Worm (Caenorhabditis elegans): ENCODE data around the gene F53F8.7.

F53F8.7 gene

ce11 chrV:20712318-20712993 is 14.3 kb upstream of the F53F8.7 start:
- TF ChIP-seq unc-62 (GFP tag; optimal IDR thresholded peaks at IDR 0.05) (no peak), gmeb-1 (tag; optimal IDR thresholded peaks at IDR 0.05) (peak; percentile 70), R02D3.7 (tag; optimal IDR thresholded peaks at IDR 0.05) (no peak), lin-13 (GFP tag; optimal IDR thresholded peaks at IDR 0.05) (no peak), elt-1 (tag; optimal IDR thresholded peaks at IDR 0.05) (no peak), unc-55 (GFP tag; optimal IDR thresholded peaks at IDR 0.05) (no peak), fos-1 (tag; optimal IDR thresholded peaks at IDR 0.05) (peak; percentile 57), peb-1 (tag; optimal IDR thresholded peaks at IDR 0.05) (no peak), C34F6.9 (tag; optimal IDR thresholded peaks at IDR 0.05) (no peak), nhr-11 (tag; optimal IDR thresholded peaks at IDR 0.05) (no peak), egl-27 (tag; optimal IDR thresholded peaks at IDR 0.05) (no peak), mdl-1 (tag; optimal IDR thresholded peaks at IDR 0.05) (peak; percentile 48 to 77), blmp-1 (tag; optimal IDR thresholded peaks at IDR 0.05; ENCODE audit: insufficient read depth) (no peak), crh-2 (tag; optimal IDR thresholded peaks at IDR 0.05) (peak; percentile 55), sem-4 (tag; optimal IDR thresholded peaks at IDR 0.05) (peak; percentile 6), nhr-129 (tag; optimal IDR thresholded peaks at IDR 0.05) (peak; percentile 35), mab-5 (tag; optimal IDR thresholded peaks at IDR 0.05) (no peak), sma-3 (GFP tag; optimal IDR thresholded peaks at IDR 0.05) (peak; percentile 63), nhr-25 (tag; optimal IDR thresholded peaks at IDR 0.05) (no peak), ztf-11 (tag; optimal IDR thresholded peaks at IDR 0.05) (no peak), F13H6.1 (tag; optimal IDR thresholded peaks at IDR 0.05) (peak; percentile 81), ztf-1 (GFP tag; conservative IDR thresholded peaks at IDR 0.05) (no peak), sma-9 (GFP tag; optimal IDR thresholded peaks at IDR 0.05) (peak; percentile 87), sma-9 (tag; optimal IDR thresholded peaks at IDR 0.05) (no peak), Y55F3AM.14 (GFP tag; optimal IDR thresholded peaks at IDR 0.05) (no peak)

- TF ChIP-seq F13H6.1 (tag; optimal IDR thresholded peaks at IDR 0.05) (peak; percentile 6), nhr-6 (tag; optimal IDR thresholded peaks at IDR 0.05) (peak; percentile 36), sem-4 (tag; optimal IDR thresholded peaks at IDR 0.05) (peak; percentile 22), mab-5 (tag; optimal IDR thresholded peaks at IDR 0.05) (peak; percentile 50), unc-55 (GFP tag; optimal IDR thresholded peaks at IDR 0.05) (peak; percentile 80), blmp-1 (tag; optimal IDR thresholded peaks at IDR 0.05; ENCODE audit: insufficient read depth) (no peak), sma-9 (GFP tag; optimal IDR thresholded peaks at IDR 0.05) (peak; percentile 73), sma-9 (tag; optimal IDR thresholded peaks at IDR 0.05) (no peak), unc-62 (GFP tag; optimal IDR thresholded peaks at IDR 0.05) (no peak), gmeb-1 (tag; optimal IDR thresholded peaks at IDR 0.05) (no peak), lsy-2 (tag; optimal IDR thresholded peaks at IDR 0.05) (peak in 1 of 2 experiments; percentile 41), ama-1 (optimal IDR thresholded peaks at IDR 0.05) (peak; percentile 14), lin-13 (GFP tag; optimal IDR thresholded peaks at IDR 0.05) (peak; percentile 20), elt-3 (tag; optimal IDR thresholded peaks at IDR 0.05) (no peak), R02D3.7 (tag; optimal IDR thresholded peaks at IDR 0.05) (no peak), ztf-4 (tag; optimal IDR thresholded peaks at IDR 0.05) (no peak), unc-39 (tag; optimal IDR thresholded peaks at IDR 0.05) (no peak), C34F6.9 (tag; optimal IDR thresholded peaks at IDR 0.05) (peak; percentile 59), snpc-4 (tag; optimal IDR thresholded peaks at IDR 0.05) (no peak), nhr-129 (tag; optimal IDR thresholded peaks at IDR 0.05) (peak; percentile 86), mdl-1 (tag; optimal IDR thresholded peaks at IDR 0.05) (no peak)
These were observed 13.6 kb upstream of the F53F8.7 start for ce11 chrV:20711733-20712132.

ce11 chrV:20710642-20711041 is 12.5 kb upstream of the F53F8.7 start:
- no peak for TF ChIP-seq sem-4 (tag; optimal IDR thresholded peaks at IDR 0.05)
- TF ChIP-seq lsy-2 (tag; optimal IDR thresholded peaks at IDR 0.05), result peak in 1 of 2 experiments; percentile 32
- TF ChIP-seq mbf-1 (tag; optimal IDR thresholded peaks at IDR 0.05), result no peak
- no peak for TF ChIP-seq nhr-23 (tag; optimal IDR thresholded peaks at IDR 0.05)
- peak; percentile 47 for TF ChIP-seq unc-55 (GFP tag; optimal IDR thresholded peaks at IDR 0.05)
- TF ChIP-seq blmp-1 (tag; optimal IDR thresholded peaks at IDR 0.05; ENCODE audit: insufficient read depth), result no peak
- no peak for TF ChIP-seq nhr-25 (tag; optimal IDR thresholded peaks at IDR 0.05)
- TF ChIP-seq mdl-1 (tag; optimal IDR thresholded peaks at IDR 0.05), result peak in 1 of 2 experiments; percentile 56
- TF ChIP-seq C34F6.9 (tag; optimal IDR thresholded peaks at IDR 0.05), result peak; percentile 14
- TF ChIP-seq nhr-129 (tag; optimal IDR thresholded peaks at IDR 0.05), result peak; percentile 4

- no peak for TF ChIP-seq nhr-21 (tag; optimal IDR thresholded peaks at IDR 0.05)
- TF ChIP-seq ceh-82 (tag; optimal IDR thresholded peaks at IDR 0.05), result no peak
- TF ChIP-seq alr-1 (tag; optimal IDR thresholded peaks at IDR 0.05), result no peak
- no peak for TF ChIP-seq unc-39 (tag; optimal IDR thresholded peaks at IDR 0.05)
- TF ChIP-seq ama-1 (optimal IDR thresholded peaks at IDR 0.05), result no peak
- peak; percentile 56 for TF ChIP-seq ztf-4 (tag; optimal IDR thresholded peaks at IDR 0.05)
- no peak for TF ChIP-seq unc-55 (GFP tag; optimal IDR thresholded peaks at IDR 0.05)
- peak; percentile 48 for TF ChIP-seq sma-9 (GFP tag; optimal IDR thresholded peaks at IDR 0.05)
- TF ChIP-seq sma-9 (tag; optimal IDR thresholded peaks at IDR 0.05), result no peak
- TF ChIP-seq ZK546.5 (tag; optimal IDR thresholded peaks at IDR 0.05), result no peak
- TF ChIP-seq sem-4 (tag; optimal IDR thresholded peaks at IDR 0.05), result peak; percentile 7
- TF ChIP-seq crh-2 (tag; optimal IDR thresholded peaks at IDR 0.05), result peak; percentile 68
- TF ChIP-seq dmd-4 (tag; optimal IDR thresholded peaks at IDR 0.05), result no peak
- TF ChIP-seq nhr-12 (tag; optimal IDR thresholded peaks at IDR 0.05), result no peak
- TF ChIP-seq skn-1 (tag; optimal IDR thresholded peaks at IDR 0.05), result no peak
- peak in 1 of 2 experiments; percentile 48 for TF ChIP-seq lsy-2 (tag; optimal IDR thresholded peaks at IDR 0.05)
- no peak for TF ChIP-seq Y55F3AM.14 (GFP tag; optimal IDR thresholded peaks at IDR 0.05)
- TF ChIP-seq aly-2 (tag; optimal IDR thresholded peaks at IDR 0.05), result no peak
- TF ChIP-seq F13H6.1 (tag; optimal IDR thresholded peaks at IDR 0.05), result no peak
- no peak for TF ChIP-seq ceh-16 (tag; optimal IDR thresholded peaks at IDR 0.05)
- TF ChIP-seq peb-1 (tag; optimal IDR thresholded peaks at IDR 0.05), result no peak
- no peak for TF ChIP-seq nhr-11 (tag; optimal IDR thresholded peaks at IDR 0.05)
- no peak for TF ChIP-seq ztf-11 (tag; optimal IDR thresholded peaks at IDR 0.05)
- no peak for TF ChIP-seq snpc-4 (tag; optimal IDR thresholded peaks at IDR 0.05)
- no peak for TF ChIP-seq blmp-1 (tag; optimal IDR thresholded peaks at IDR 0.05; ENCODE audit: insufficient read depth)
- TF ChIP-seq nhr-129 (tag; optimal IDR thresholded peaks at IDR 0.05), result peak; percentile 68
These were observed 12.0 kb upstream of the F53F8.7 start for ce11 chrV:20710156-20710555.
